Worm (Caenorhabditis elegans): ENCODE results near the gene K05F1.13.
"Not testable (repeated sequence)": the region's sequence is repeated elsewhere in the genome, so short reads cannot be mapped to it uniquely, and the experiment has no call there.

K05F1.13 gene

DNA sequence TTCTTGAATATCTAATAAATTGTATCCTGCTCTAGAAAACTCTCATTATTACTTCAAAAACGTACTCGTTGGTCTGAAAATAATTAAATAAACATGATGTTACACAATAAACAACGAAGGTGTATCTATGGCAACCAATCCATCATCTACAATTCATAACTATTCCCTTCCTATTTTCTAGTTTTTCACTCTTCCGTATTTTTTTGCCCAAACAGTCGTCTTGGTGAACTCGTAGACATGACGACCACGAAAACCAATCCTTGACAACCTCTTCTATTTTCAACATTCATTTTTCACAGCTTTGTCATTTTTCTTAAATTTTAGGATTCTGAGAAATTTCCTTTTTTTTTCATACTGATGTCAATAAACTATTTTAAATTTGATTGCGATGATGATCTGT lies at the start of gene K05F1.13:
TSS of gene K05F1.13 (plus strand) at position 301 of the 400 bp plus-strand sequence.
- TF ChIP-seq flt-1 (GFP tag; IDR thresholded peaks at IDR 0.05) (no peak), ztf-29 (GFP tag; IDR thresholded peaks at IDR 0.05) (no peak), klf-2 (GFP tag; conservative IDR thresholded peaks at IDR 0.05) (no peak), T22C8.4 (GFP tag; IDR thresholded peaks at IDR 0.05) (no peak)

DNA sequence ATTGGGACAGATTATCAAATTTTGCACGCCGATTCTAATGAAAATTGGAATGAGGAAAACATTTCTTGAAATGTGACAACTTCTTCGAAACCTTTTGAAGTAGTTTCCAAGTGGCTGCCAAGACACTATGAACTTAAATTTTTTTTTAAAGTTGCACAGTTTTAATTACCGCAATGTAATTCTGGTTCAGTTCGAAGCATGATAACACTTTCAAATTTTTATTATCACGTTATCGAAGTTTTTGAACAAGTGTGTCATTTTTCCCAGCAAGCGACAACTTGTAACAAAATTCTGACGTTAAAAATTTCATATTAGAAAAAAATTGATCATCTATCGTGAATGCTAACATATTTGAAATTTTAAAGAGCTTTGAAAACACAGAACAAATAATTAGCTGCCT lies 46.1 kb upstream of the K05F1.13 start:
- TF ChIP-seq ref-1 (GFP tag; conservative IDR thresholded peaks at IDR 0.05) (no peak), klf-2 (GFP tag; conservative IDR thresholded peaks at IDR 0.05) (no peak), ztf-29 (GFP tag; IDR thresholded peaks at IDR 0.05) (no peak), T22C8.4 (GFP tag; IDR thresholded peaks at IDR 0.05) (no peak), ztf-23 (GFP tag; IDR thresholded peaks at IDR 0.05) (no peak)

DNA sequence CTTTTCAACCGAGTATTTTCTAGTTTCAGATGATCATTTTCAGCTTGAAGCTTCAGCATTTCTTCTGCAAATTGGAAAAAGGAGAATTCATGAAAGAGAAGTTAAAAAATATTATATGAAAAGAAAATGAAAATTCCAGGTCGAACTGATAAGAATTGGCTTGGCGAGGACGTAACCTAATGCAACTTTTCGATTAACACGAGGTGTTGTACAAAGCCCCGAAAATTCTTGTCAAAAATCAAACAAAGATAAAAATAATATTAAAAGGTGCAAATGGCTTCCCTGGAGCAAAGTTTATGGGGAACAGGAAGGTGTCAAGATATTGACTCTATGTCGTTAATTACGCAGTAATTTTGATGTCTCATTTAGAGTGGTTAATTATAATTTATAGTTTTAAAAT lies 44.6 kb upstream of the K05F1.13 start:
- TF ChIP-seq ref-1 (GFP tag; conservative IDR thresholded peaks at IDR 0.05): no peak
- no peak for TF ChIP-seq tab-1 (GFP tag; IDR thresholded peaks at IDR 0.05)
- TF ChIP-seq klf-2 (GFP tag; conservative IDR thresholded peaks at IDR 0.05): no peak
- TF ChIP-seq ztf-29 (GFP tag; IDR thresholded peaks at IDR 0.05): no peak
- no peak for TF ChIP-seq T22C8.4 (GFP tag; IDR thresholded peaks at IDR 0.05)

DNA sequence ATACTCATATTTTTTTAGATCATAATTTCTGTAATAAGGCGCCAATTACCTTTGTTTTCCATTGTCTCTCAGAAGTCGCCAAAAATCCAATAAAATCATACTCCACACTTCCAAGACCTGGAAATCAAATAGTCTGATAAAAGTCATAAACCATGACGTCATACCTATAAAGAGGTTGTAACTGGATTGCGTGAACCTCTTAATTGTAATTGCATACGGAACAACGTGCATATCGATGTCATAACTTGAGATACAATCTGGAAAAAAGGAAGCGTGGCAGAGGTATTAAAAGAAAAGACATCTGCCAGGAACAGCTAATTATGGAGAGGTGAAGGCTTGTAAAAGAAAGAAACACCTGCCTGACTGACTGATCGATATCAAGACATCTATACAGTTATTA lies 43.8 kb upstream of the K05F1.13 start, which contains the start of gene F10C1.9:
TSS of gene F10C1.9 (minus strand) at position 197 of the 400 bp plus-strand sequence.
- TF ChIP-seq cog-1 (tag; optimal IDR thresholded peaks at IDR 0.05) (no peak), ref-1 (GFP tag; conservative IDR thresholded peaks at IDR 0.05) (no peak), klf-2 (GFP tag; conservative IDR thresholded peaks at IDR 0.05) (no peak), ztf-29 (GFP tag; IDR thresholded peaks at IDR 0.05) (no peak), tab-1 (GFP tag; IDR thresholded peaks at IDR 0.05) (no peak), flt-1 (GFP tag; IDR thresholded peaks at IDR 0.05) (no peak), T22C8.4 (GFP tag; IDR thresholded peaks at IDR 0.05) (no peak), ztf-23 (GFP tag; IDR thresholded peaks at IDR 0.05) (no peak), med-1 (GFP tag; optimal IDR thresholded peaks at IDR 0.05; ENCODE audit: insufficient read depth) (no peak)

DNA sequence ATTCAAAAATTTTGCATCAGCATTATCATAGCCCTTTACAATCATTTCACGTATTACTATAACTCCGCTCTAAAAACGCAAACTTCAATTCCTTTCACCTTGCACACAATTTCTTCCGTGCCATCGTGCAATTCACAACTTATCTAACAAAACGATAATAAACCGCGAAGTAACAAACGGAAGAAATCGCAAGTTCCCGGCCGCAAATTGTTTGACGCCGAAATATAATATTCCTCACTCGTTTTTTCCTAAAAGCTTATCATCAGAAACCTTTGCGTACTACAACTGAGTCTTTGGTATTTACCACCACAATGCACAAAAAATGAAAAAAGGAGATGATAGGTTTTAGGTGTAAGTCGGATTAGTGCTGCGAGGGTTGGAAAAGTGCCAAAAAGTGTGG lies 41.6 kb upstream of the K05F1.13 start:
- TF ChIP-seq tab-1 (GFP tag; IDR thresholded peaks at IDR 0.05) (no peak), ztf-29 (GFP tag; IDR thresholded peaks at IDR 0.05) (no peak), ztf-23 (GFP tag; IDR thresholded peaks at IDR 0.05) (no peak), med-1 (GFP tag; optimal IDR thresholded peaks at IDR 0.05; ENCODE audit: insufficient read depth) (no peak), cog-1 (tag; optimal IDR thresholded peaks at IDR 0.05) (no peak), flt-1 (GFP tag; IDR thresholded peaks at IDR 0.05) (no peak), ref-1 (GFP tag; conservative IDR thresholded peaks at IDR 0.05) (no peak), T22C8.4 (GFP tag; IDR thresholded peaks at IDR 0.05) (no peak), klf-2 (GFP tag; conservative IDR thresholded peaks at IDR 0.05) (no peak)

DNA sequence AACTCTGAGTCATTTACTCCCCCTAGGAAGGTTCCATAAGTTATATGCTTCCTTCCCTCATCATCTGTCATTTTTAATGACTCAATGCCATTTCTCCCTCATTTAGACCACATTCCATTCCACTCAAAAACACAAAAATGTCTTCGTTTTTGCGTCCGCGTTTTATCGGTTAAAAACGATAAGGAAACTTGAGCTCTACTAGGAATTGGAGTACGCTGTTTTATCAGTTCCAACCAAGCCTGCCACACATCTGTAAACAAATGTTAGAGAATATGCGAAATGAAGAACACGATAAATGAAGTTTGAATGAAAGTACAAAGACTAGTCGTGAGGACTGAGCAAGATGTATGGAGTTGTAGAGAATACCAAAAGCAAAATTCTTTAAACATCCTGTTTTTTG lies 40.5 kb upstream of the K05F1.13 start:
- TF ChIP-seq flt-1 (GFP tag; IDR thresholded peaks at IDR 0.05): no peak
- no peak for TF ChIP-seq T22C8.4 (GFP tag; IDR thresholded peaks at IDR 0.05)
- TF ChIP-seq klf-2 (GFP tag; conservative IDR thresholded peaks at IDR 0.05): no peak

DNA sequence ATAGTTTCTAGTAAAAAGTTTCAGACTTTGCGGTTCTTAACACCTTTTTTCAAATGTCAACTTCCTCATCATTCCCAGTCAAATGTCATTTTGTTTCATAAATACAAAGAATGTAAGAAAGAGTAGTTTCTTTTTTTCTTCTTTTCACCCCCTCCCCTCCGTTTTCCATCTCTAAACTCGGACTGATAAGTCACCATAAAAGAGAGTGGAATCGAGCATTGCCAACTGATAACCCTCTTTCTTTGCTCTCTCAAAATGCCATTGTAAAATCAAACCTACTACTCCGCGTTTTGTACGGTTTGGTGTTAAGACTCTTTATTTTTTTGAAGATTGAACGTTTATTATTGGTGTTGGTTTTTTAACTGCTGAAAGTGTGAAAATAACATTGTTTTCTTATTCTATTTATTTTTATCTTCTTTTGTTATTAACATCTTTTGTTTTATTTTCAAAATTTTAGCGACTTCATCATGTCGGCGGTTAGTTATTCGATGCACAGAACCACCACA lies 39.1 kb upstream of the K05F1.13 start, which contains the start of gene ifb-2:
TSS of gene ifb-2 (plus strand) at position 456 of the 506 bp plus-strand sequence.
- TF ChIP-seq ztf-23 (GFP tag; IDR thresholded peaks at IDR 0.05): no peak

DNA sequence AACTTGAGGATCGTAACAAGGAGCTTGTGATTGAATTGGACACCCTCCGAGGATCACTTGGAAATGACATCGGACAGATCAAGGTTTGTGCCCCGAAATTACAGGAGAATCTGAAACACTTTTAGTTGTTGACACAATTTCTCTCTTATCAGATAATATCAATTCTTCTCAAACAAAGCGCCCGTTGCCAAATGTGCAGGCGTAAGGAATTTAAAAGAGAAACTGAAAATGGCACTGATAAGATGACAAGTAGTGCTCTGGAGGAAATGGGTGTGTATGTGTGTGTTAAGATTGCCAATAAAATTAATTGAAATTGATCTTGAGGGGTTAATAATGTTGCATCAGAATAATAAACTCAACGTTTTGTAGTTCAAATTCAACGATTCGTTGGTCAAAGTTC lies 37.6 kb upstream of the K05F1.13 start:
- no peak for TF ChIP-seq med-1 (GFP tag; optimal IDR thresholded peaks at IDR 0.05; ENCODE audit: insufficient read depth)
- TF ChIP-seq ref-1 (GFP tag; conservative IDR thresholded peaks at IDR 0.05): no peak
- TF ChIP-seq cog-1 (tag; optimal IDR thresholded peaks at IDR 0.05): no peak
- no peak for TF ChIP-seq klf-2 (GFP tag; conservative IDR thresholded peaks at IDR 0.05)
- TF ChIP-seq ztf-29 (GFP tag; IDR thresholded peaks at IDR 0.05): no peak
- TF ChIP-seq T22C8.4 (GFP tag; IDR thresholded peaks at IDR 0.05): no peak
- TF ChIP-seq tab-1 (GFP tag; IDR thresholded peaks at IDR 0.05): no peak
- no peak for TF ChIP-seq flt-1 (GFP tag; IDR thresholded peaks at IDR 0.05)
- TF ChIP-seq ztf-23 (GFP tag; IDR thresholded peaks at IDR 0.05): no peak

DNA sequence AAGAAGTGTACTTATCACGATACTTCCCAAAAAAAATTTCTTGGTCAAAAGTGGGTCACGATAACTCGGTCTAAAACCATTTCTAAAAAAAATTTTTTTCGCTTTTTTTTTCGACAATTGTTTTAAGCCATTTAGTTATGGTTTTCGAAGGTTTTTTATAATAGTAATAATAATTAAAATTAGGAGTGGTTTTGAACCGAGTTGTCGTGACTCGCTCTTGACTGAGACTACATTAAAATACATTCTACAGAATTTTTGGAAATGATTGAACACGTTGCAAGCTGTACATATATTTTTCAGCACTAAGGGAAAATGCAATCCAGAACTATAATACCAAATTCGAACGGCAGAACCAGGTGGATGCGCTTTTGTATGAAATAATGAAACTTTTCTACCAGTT lies 34.7 kb upstream of the K05F1.13 start, which contains the start of gene F10C1.8:
TSS of gene F10C1.8 (plus strand) at position 301 of the 400 bp plus-strand sequence.
- TF ChIP-seq ztf-23 (GFP tag; IDR thresholded peaks at IDR 0.05) (no peak), flt-1 (GFP tag; IDR thresholded peaks at IDR 0.05) (no peak), med-1 (GFP tag; optimal IDR thresholded peaks at IDR 0.05; ENCODE audit: insufficient read depth) (no peak), klf-2 (GFP tag; conservative IDR thresholded peaks at IDR 0.05) (no peak), tab-1 (GFP tag; IDR thresholded peaks at IDR 0.05) (no peak), cog-1 (tag; optimal IDR thresholded peaks at IDR 0.05) (no peak)

DNA sequence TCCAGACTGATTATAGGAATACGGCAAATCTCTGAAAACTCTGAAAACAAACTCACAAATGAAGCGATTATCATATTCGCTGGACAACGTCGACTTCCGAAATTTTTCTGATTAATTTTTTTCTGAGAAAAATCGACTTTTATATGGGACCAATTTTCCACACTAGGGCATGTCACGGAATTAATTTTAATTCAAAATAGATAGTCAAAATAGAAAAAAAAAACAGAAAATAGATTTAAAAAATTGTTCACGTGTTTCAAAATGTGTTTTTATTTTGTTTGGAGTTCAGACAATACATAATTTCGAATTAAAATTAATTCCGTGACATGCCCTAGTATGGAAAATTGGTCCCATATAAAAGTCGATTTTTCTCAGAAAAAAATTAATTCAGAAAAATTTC lies 31.3 kb upstream of the K05F1.13 start, which contains the start of the genes F10C1.3 and F10C1.23:
TSS of gene F10C1.3 (minus strand) at position 101 of the 400 bp plus-strand sequence.
TSS of gene F10C1.23 (plus strand) at position 385 of the 400 bp plus-strand sequence.
- not testable (repeated sequence) for TF ChIP-seq T22C8.4 (GFP tag; IDR thresholded peaks at IDR 0.05); klf-2 (GFP tag; conservative IDR thresholded peaks at IDR 0.05); cog-1 (tag; optimal IDR thresholded peaks at IDR 0.05)

DNA sequence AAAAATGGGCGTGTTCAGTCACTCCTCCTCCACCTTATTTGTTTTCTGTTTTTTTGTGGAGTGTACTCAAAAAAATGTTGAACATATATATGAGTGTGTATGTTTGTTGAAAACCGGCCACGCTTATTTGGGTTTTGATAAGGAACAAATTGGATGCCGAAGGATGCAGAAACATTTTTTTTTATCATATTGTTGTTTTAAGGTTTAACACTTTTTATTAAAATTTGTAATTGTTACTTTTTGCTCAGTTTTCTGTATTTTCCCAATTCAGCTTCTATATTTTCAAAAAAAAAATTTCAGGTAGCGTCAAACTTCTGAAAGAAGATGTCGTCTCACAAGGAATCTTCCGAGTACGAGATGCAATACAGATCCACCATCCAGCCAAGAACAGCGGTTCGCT lies 23.6 kb upstream of the K05F1.13 start, which contains the start of gene ifb-1:
TSS of gene ifb-1 (plus strand) at position 301 of the 400 bp plus-strand sequence.
- TF ChIP-seq cog-1 (tag; optimal IDR thresholded peaks at IDR 0.05) (no peak), ref-1 (GFP tag; conservative IDR thresholded peaks at IDR 0.05) (no peak), ztf-23 (GFP tag; IDR thresholded peaks at IDR 0.05) (no peak), flt-1 (GFP tag; IDR thresholded peaks at IDR 0.05) (no peak), klf-2 (GFP tag; conservative IDR thresholded peaks at IDR 0.05) (no peak), T22C8.4 (GFP tag; IDR thresholded peaks at IDR 0.05) (no peak), ztf-29 (GFP tag; IDR thresholded peaks at IDR 0.05) (no peak), tab-1 (GFP tag; IDR thresholded peaks at IDR 0.05) (no peak), med-1 (GFP tag; optimal IDR thresholded peaks at IDR 0.05; ENCODE audit: insufficient read depth) (no peak)

Measured in whole organism, midembryonic.